Fruit fly (Drosophila melanogaster) whole organism, embryonic: ENCODE data around the gene mRpS31.

Experiments used
- BEAF-32 ChIP-seq: fragments of 200-800 bp; sonication (Bioruptor generic); optimal IDR thresholded peaks from 3 replicates; lab custom pipeline; 2017; ENCODE audit warnings: missing biosample characterization, missing genetic modification characterization, mild to moderate bottlenecking, moderate library complexity, missing genetic modification reagents
- CG10274 ChIP-seq: fragments of 200-800 bp; sonication (Bioruptor generic); optimal IDR thresholded peaks from 3 replicates; lab custom pipeline; 2017; ENCODE audit warnings: missing biosample characterization, mild to moderate bottlenecking, missing genetic modification characterization
- CG10431 ChIP-seq: fragments of 200-800 bp; sonication (Bioruptor generic); optimal IDR thresholded peaks from 3 replicates; lab custom pipeline; 2018; ENCODE audit warnings: missing biosample characterization, mild to moderate bottlenecking, missing genetic modification characterization
- CG11696 ChIP-seq: fragments of 200-800 bp; sonication (Bioruptor generic); IDR thresholded peaks from 2 replicates; pipeline ENCODE4 v1.3.6; 2022; ENCODE audit warnings: missing biosample characterization, missing genetic modification characterization
- CG12071 ChIP-seq: fragments of 200-800 bp; sonication (Bioruptor generic); optimal IDR thresholded peaks from 3 replicates; lab custom pipeline; 2018; ENCODE audit warnings: missing biosample characterization, mild to moderate bottlenecking, missing genetic modification characterization
- CG12236 ChIP-seq: fragments of 200-800 bp; sonication (Bioruptor generic); optimal IDR thresholded peaks from 2 replicates; lab custom pipeline; 2016; ENCODE audit warnings: missing biosample characterization, missing genetic modification characterization
- CG12769 ChIP-seq: fragments of 200-800 bp; sonication (Bioruptor generic); optimal IDR thresholded peaks from 2 replicates; lab custom pipeline; 2019; ENCODE audit warnings: missing biosample characterization, mild to moderate bottlenecking, missing genetic modification characterization, moderate library complexity
- CG13287 ChIP-seq: fragments of 200-800 bp; sonication (Bioruptor generic); IDR thresholded peaks from 2 replicates; pipeline ENCODE4 v1.3.6; 2022; ENCODE audit warnings: missing biosample characterization, missing genetic modification characterization; ENCODE audit not compliant: partially characterized antibody
- CG1529 ChIP-seq: fragments of 200-800 bp; sonication (Bioruptor generic); optimal IDR thresholded peaks from 3 replicates; lab custom pipeline; 2018; ENCODE audit warnings: missing biosample characterization, missing genetic modification characterization
- CG15601 ChIP-seq: fragments of 200-800 bp; sonication (Bioruptor generic); optimal IDR thresholded peaks from 3 replicates; lab custom pipeline; 2019; ENCODE audit warnings: missing biosample characterization, mild to moderate bottlenecking, missing genetic modification characterization, moderate library complexity
- CG16779 ChIP-seq: fragments of 200-800 bp; sonication (Bioruptor generic); IDR thresholded peaks from 2 replicates; pipeline ENCODE4 v1.3.6; 2022; ENCODE audit warnings: missing biosample characterization, missing genetic modification characterization
- CG17328 ChIP-seq: fragments of 200-800 bp; sonication (Bioruptor generic); IDR thresholded peaks from 2 replicates; pipeline ENCODE4 v1.3.6; 2022; ENCODE audit warnings: missing biosample characterization, missing genetic modification characterization
- CG2116 ChIP-seq: fragments of 200-800 bp; sonication (Bioruptor generic); optimal IDR thresholded peaks from 3 replicates; lab custom pipeline; 2018; ENCODE audit warnings: missing biosample characterization, mild to moderate bottlenecking, missing genetic modification characterization
- CG2199 ChIP-seq: fragments of 200-800 bp; sonication (Bioruptor generic); IDR thresholded peaks from 3 replicates; pipeline ENCODE4 v1.3.6; 2022; ENCODE audit warnings: missing biosample characterization, missing genetic modification characterization
- CG30020 ChIP-seq: fragments of 200-800 bp; optimal IDR thresholded peaks from 2 replicates; lab custom pipeline; 2019; ENCODE audit warnings: missing biosample characterization, mild to moderate bottlenecking, missing genetic modification characterization, moderate library complexity
- CG31388 ChIP-seq: fragments of 200-800 bp; sonication (Bioruptor generic); optimal IDR thresholded peaks from 2 replicates; lab custom pipeline; 2016; ENCODE audit warnings: missing biosample characterization, missing genetic modification characterization
- CG33213 ChIP-seq: fragments of 200-800 bp; sonication (Bioruptor generic); optimal IDR thresholded peaks from 3 replicates; lab custom pipeline; 2016; ENCODE audit warnings: missing biosample characterization, missing genetic modification characterization
- CG6765 ChIP-seq: fragments of 200-800 bp; sonication (Bioruptor generic); optimal IDR thresholded peaks from 3 replicates; lab custom pipeline; 2017; ENCODE audit warnings: missing biosample characterization, mild to moderate bottlenecking, missing genetic modification characterization
- CG6791 ChIP-seq: fragments of 200-800 bp; sonication (Bioruptor generic); IDR thresholded peaks from 3 replicates; pipeline ENCODE4 v1.3.6; 2022; ENCODE audit warnings: missing biosample characterization, missing genetic modification characterization; ENCODE audit not compliant: partially characterized antibody
- CG8281 ChIP-seq: fragments of 200-800 bp; sonication (Bioruptor generic); optimal IDR thresholded peaks from 2 replicates; lab custom pipeline; 2018; ENCODE audit warnings: missing biosample characterization, mild to moderate bottlenecking, missing genetic modification characterization, moderate library complexity
- CG9609 ChIP-seq: fragments of 200-800 bp; sonication (Bioruptor generic); optimal IDR thresholded peaks from 3 replicates; lab custom pipeline; 2016; ENCODE audit warnings: missing biosample characterization, missing genetic modification characterization
- CG9876 ChIP-seq: fragments of 200-800 bp; sonication (Bioruptor generic); optimal IDR thresholded peaks from 2 replicates; lab custom pipeline; 2016; ENCODE audit warnings: missing biosample characterization, missing genetic modification characterization
- CrebB ChIP-seq: fragments of 200-800 bp; sonication (Bioruptor generic); optimal IDR thresholded peaks from 3 replicates; lab custom pipeline; 2018; ENCODE audit warnings: missing biosample characterization, mild to moderate bottlenecking, missing genetic modification characterization
- Dfd ChIP-seq, 2 experiments: fragments of >200 bp; optimal IDR thresholded peaks; 2 replicates each; lab custom pipeline; 2017; ENCODE audit warnings: missing biosample characterization in 2 of 2, missing genetic modification characterization in 2 of 2
- Drgx ChIP-seq: fragments of 200-800 bp; sonication (Bioruptor generic); IDR thresholded peaks from 2 replicates; pipeline ENCODE4 v1.3.6; 2022; ENCODE audit warnings: missing biosample characterization, missing genetic modification characterization
- Gsc ChIP-seq: fragments of 200-800 bp; sonication (Bioruptor generic); IDR thresholded peaks from 2 replicates; pipeline ENCODE4 v1.3.6; 2022; ENCODE audit warnings: missing biosample characterization, missing genetic modification characterization
- Hand ChIP-seq: fragments of 200-800 bp; sonication (Bioruptor generic); optimal IDR thresholded peaks from 2 replicates; lab custom pipeline; 2017; ENCODE audit warnings: mild to moderate bottlenecking, missing biosample characterization, missing genetic modification reagents, missing genetic modification characterization
- Hey ChIP-seq: fragments of 200-800 bp; sonication (Bioruptor generic); optimal IDR thresholded peaks from 3 replicates; lab custom pipeline; 2018; ENCODE audit warnings: missing biosample characterization, mild to moderate bottlenecking, missing genetic modification characterization
- Med ChIP-seq: fragments of 200-800 bp; sonication (Bioruptor generic); peaks from one replicate; lab custom pipeline; 2016; ENCODE audit warnings: missing biosample characterization, missing genetic modification characterization, mild to moderate bottlenecking, inconsistent platforms, moderate library complexity
- PHDP ChIP-seq: fragments of 200-800 bp; sonication (Bioruptor generic); optimal IDR thresholded peaks from 3 replicates; lab custom pipeline; 2018; ENCODE audit warnings: missing biosample characterization, mild to moderate bottlenecking, missing genetic modification characterization, moderate library complexity
- Sry-β ChIP-seq: fragments of 200-800 bp; sonication (Bioruptor generic); optimal IDR thresholded peaks from 2 replicates; lab custom pipeline; 2018; ENCODE audit warnings: missing biosample characterization, mild to moderate bottlenecking, missing genetic modification characterization, moderate library complexity
- Xbp1 ChIP-seq: fragments of 200-800 bp; sonication (Bioruptor generic); optimal IDR thresholded peaks from 3 replicates; lab custom pipeline; 2016; ENCODE audit warnings: missing biosample characterization, mild to moderate bottlenecking, missing genetic modification characterization
- bowl ChIP-seq: fragments of 200-800 bp; sonication (Bioruptor generic); IDR thresholded peaks from 2 replicates; pipeline ENCODE4 v1.3.6; 2022; ENCODE audit warnings: missing biosample characterization, missing genetic modification characterization
- cwo ChIP-seq: fragments of 200-800 bp; sonication (Bioruptor generic); optimal IDR thresholded peaks from 3 replicates; lab custom pipeline; 2017; ENCODE audit warnings: missing biosample characterization, missing genetic modification characterization, mild to moderate bottlenecking, moderate library complexity, missing genetic modification reagents
- dmrt99B ChIP-seq: fragments of 200-800 bp; sonication (Bioruptor generic); optimal IDR thresholded peaks from 2 replicates; lab custom pipeline; 2018; ENCODE audit warnings: missing biosample characterization, mild to moderate bottlenecking, missing genetic modification characterization, moderate library complexity
- fd102C ChIP-seq: fragments of 200-800 bp; sonication (Bioruptor generic); optimal IDR thresholded peaks from 2 replicates; lab custom pipeline; 2018; ENCODE audit warnings: missing biosample characterization, mild to moderate bottlenecking, missing genetic modification characterization, moderate library complexity
- fd96Cb ChIP-seq: fragments of 200-800 bp; sonication (Bioruptor generic); optimal IDR thresholded peaks from 2 replicates; lab custom pipeline; 2018; ENCODE audit warnings: missing biosample characterization, mild to moderate bottlenecking, missing genetic modification characterization, moderate library complexity
- gcm2 ChIP-seq: fragments of 200-800 bp; sonication (Bioruptor generic); optimal IDR thresholded peaks from 2 replicates; lab custom pipeline; 2016; ENCODE audit warnings: missing biosample characterization, missing genetic modification characterization
- inv ChIP-seq: fragments of 200-800 bp; sonication (Bioruptor generic); IDR thresholded peaks from 2 replicates; pipeline ENCODE4 v1.3.6; 2022; ENCODE audit warnings: missing biosample characterization, missing genetic modification characterization; ENCODE audit not compliant: partially characterized antibody
- jigr1 ChIP-seq: fragments of 200-800 bp; sonication (Bioruptor generic); IDR thresholded peaks from 3 replicates; pipeline ENCODE4 v1.3.6; 2022; ENCODE audit warnings: missing biosample characterization, missing genetic modification characterization
- kay ChIP-seq: fragments of 200-800 bp; sonication (Bioruptor generic); optimal IDR thresholded peaks from 2 replicates; lab custom pipeline; 2016; ENCODE audit warnings: missing biosample characterization, missing genetic modification characterization
- lmd ChIP-seq: fragments of 200-800 bp; sonication (Bioruptor generic); IDR thresholded peaks from 2 replicates; pipeline ENCODE4 v1.3.6; 2022; ENCODE audit warnings: missing biosample characterization, missing genetic modification characterization
- nerfin-2 ChIP-seq: fragments of 200-800 bp; sonication (Bioruptor generic); IDR thresholded peaks from 2 replicates; pipeline ENCODE4 v1.3.6; 2022; ENCODE audit warnings: missing biosample characterization, missing genetic modification characterization; ENCODE audit not compliant: partially characterized antibody
- pan ChIP-seq, 4 experiments: fragments of >200 bp in 3 of 4; fragments of 200-800 bp in 1 of 4; sonication (Bioruptor generic) in 1 of 4; optimal IDR thresholded peaks in 3 of 4; IDR thresholded peaks in 1 of 4; 2 replicates each; pipeline versions ENCODE4 v1.3.6 to Lab custom; 2017 to 2022; ENCODE audit warnings: missing biosample characterization in 2 of 4, missing genetic modification characterization in 2 of 4, mixed read lengths in 1 of 4
- pnt ChIP-seq: fragments of 200-800 bp; sonication (Bioruptor generic); optimal IDR thresholded peaks from 3 replicates; lab custom pipeline; 2016; ENCODE audit warnings: missing biosample characterization, missing genetic modification characterization
- sisA ChIP-seq: fragments of 200-800 bp; sonication (Bioruptor generic); IDR thresholded peaks from 2 replicates; pipeline ENCODE4 v1.3.6; 2022; ENCODE audit warnings: missing biosample characterization, missing genetic modification characterization
- tll ChIP-seq, 2 experiments: fragments of 200-800 bp in 1 of 2; fragments of >200 bp in 1 of 2; sonication (Bioruptor generic) in 1 of 2; optimal IDR thresholded peaks; 2 replicates each; lab custom pipeline; 2017 to 2019; ENCODE audit warnings: missing biosample characterization in 2 of 2, missing genetic modification characterization in 2 of 2, mild to moderate bottlenecking in 1 of 2, moderate library complexity in 1 of 2
- tx ChIP-seq: fragments of 200-800 bp; sonication (Bioruptor generic); optimal IDR thresholded peaks from 2 replicates; lab custom pipeline; 2016; ENCODE audit warnings: missing biosample characterization, missing genetic modification characterization
- wor ChIP-seq: fragments of 200-800 bp; sonication (Bioruptor generic); IDR thresholded peaks from 2 replicates; pipeline ENCODE4 v1.3.6; 2022; ENCODE audit warnings: missing biosample characterization, missing genetic modification characterization

Gene mRpS31

dm6 chr3L:15999358-16000005 is 5.5 kb upstream of the mRpS31 start (continued):
- TF ChIP-seq jigr1 (no peak), Gsc (GFP tag; lab: Robert Waterston, UW) (no peak), CG1529 (no peak), Xbp1 (peak; percentile 16), CG11696 (GFP tag; lab: Robert Waterston, UW) (peak; percentile 57), CG12236 (GFP tag; lab: Kevin White, UChicago) (no peak), CG12071 (GFP tag; lab: Kevin White, UChicago) (peak; percentile 14), CG31388 (GFP tag; lab: Kevin White, UChicago) (no peak), PHDP (tag; lab: Kevin White, UChicago) (peak; percentile 63), Med (peak; percentile 73), tx (GFP tag; lab: Kevin White, UChicago) (no peak), tll (GFP tag; optimal IDR thresholded peaks at IDR 0.05; lab: Kevin White, UChicago) (no peak), bowl (no peak), CG13287 (peak; percentile 18; the same call in 1 of the 2 replicates), CG6791 (no peak), nerfin-2 (no peak), CG17328 (GFP tag; lab: Robert Waterston, UW) (no peak), pnt (GFP tag; lab: Kevin White, UChicago) (no peak), Drgx (GFP tag; lab: Robert Waterston, UW) (no peak), CG16779 (GFP tag; lab: Robert Waterston, UW) (no peak), gcm2 (GFP tag; lab: Kevin White, UChicago) (no peak), Hey (tag; lab: Kevin White, UChicago) (no peak), CG2199 (0 out of 3 replicates have a peak, but pooled peaks have one; percentile 24), fd96Cb (tag; lab: Kevin White, UChicago) (peak; percentile 6), CG30020 (tag; lab: Kevin White, UChicago) (no peak), CG6765 (GFP tag; lab: Kevin White, UChicago) (peak; percentile 50), CG10431 (GFP tag; lab: Kevin White, UChicago) (no peak), CG15601 (tag; lab: Kevin White, UChicago) (peak; percentile 23), Dfd (GFP tag; optimal IDR thresholded peaks at IDR 0.05; lab: Kevin White, UChicago) (no peak), lmd (GFP tag; lab: Robert Waterston, UW) (no peak; the same call in 1 of the 2 replicates), dmrt99B (tag; lab: Kevin White, UChicago) (no peak), CG10274 (GFP tag; lab: Kevin White, UChicago) (no peak), kay (GFP tag; lab: Kevin White, UChicago) (no peak), BEAF-32 (GFP tag; lab: Kevin White, UChicago) (no peak), CG9876 (GFP tag; lab: Kevin White, UChicago) (no peak), CG12769 (tag; lab: Kevin White, UChicago) (peak; percentile 41), CrebB (tag; lab: Kevin White, UChicago) (no peak), pan (optimal IDR thresholded peaks at IDR 0.05; lab: Kevin White, UChicago) (no peak), pan (GFP tag; optimal IDR thresholded peaks at IDR 0.05 in 1 of 2, IDR thresholded peaks at IDR 0.05 in 1 of 2) (peak in 1 of 2 experiments; percentile 67), CG9609 (GFP tag; lab: Kevin White, UChicago) (no peak), CG8281 (tag; lab: Kevin White, UChicago) (peak; percentile 46), inv (GFP tag; lab: Robert Waterston, UW) (no peak), Sry-β (no peak), wor (GFP tag; lab: Robert Waterston, UW) (no peak), fd102C (GFP tag; lab: Kevin White, UChicago) (no peak), Hand (GFP tag; lab: Kevin White, UChicago) (no peak), cwo (GFP tag; lab: Kevin White, UChicago) (peak; percentile 93), CG33213 (GFP tag; lab: Kevin White, UChicago) (no peak), sisA (GFP tag; lab: Robert Waterston, UW) (no peak), CG2116 (GFP tag; lab: Kevin White, UChicago) (no peak)
